Worm (Caenorhabditis elegans): ENCODE data around the gene lon-3.

ce11 chrV:12199474-12199873, 1.0 kb upstream of the lon-3 start:
- TF ChIP-seq nhr-237 (tag; optimal IDR thresholded peaks at IDR 0.05) = no peak
- no peak for TF ChIP-seq nhr-2 (tag; optimal IDR thresholded peaks at IDR 0.05)
- no peak for TF ChIP-seq unc-62 (GFP tag; optimal IDR thresholded peaks at IDR 0.05)
- TF ChIP-seq ceh-83 (GFP tag; optimal IDR thresholded peaks at IDR 0.05) = no peak
- no peak for TF ChIP-seq hlh-1 (tag; optimal IDR thresholded peaks at IDR 0.05)
- TF ChIP-seq nhr-28 (tag; optimal IDR thresholded peaks at IDR 0.05) = no peak
- TF ChIP-seq flh-1 (GFP tag; optimal IDR thresholded peaks at IDR 0.05) = no peak
- TF ChIP-seq elt-3 (tag; optimal IDR thresholded peaks at IDR 0.05) = no peak
- no peak for TF ChIP-seq snpc-4 (tag; optimal IDR thresholded peaks at IDR 0.05)
- no peak for TF ChIP-seq unc-39 (tag; optimal IDR thresholded peaks at IDR 0.05)
- TF ChIP-seq lin-32 (GFP tag; optimal IDR thresholded peaks at IDR 0.05) = no peak

All from whole organism, mixed stage, embryonic.